Fruit fly (Drosophila melanogaster): ENCODE data around the gene mrn.

mrn gene

DNA sequence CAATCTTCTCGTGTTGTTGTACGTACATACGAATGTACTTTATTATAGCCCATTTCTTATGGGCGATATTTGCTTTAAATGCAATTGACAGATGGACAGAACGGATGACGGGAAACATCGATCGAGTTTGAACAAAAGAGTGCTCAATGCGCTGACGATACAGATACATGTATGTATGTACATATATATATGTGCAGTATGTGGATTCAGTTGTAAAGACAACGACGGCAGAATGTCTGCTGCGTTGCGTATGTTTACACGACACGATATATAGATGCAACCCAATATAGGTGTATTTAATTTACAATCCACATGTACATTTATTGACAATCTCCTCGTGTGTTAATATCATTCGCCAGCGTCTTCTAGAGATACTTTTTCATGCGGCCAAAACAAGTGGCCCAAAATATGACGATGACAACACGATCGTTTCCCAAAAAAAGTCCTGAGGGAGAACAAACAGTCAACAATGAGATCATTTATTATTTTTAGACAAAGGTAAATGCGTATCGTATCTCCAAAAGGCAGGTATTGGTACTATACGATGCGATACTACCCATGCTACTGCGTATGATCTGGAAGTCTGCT, 49.6 kb downstream of the mrn start (continued):
- no peak for TF ChIP-seq CG12659 (GFP tag; optimal IDR thresholded peaks at IDR 0.05)
- peak; percentile 19 for TF ChIP-seq cg (GFP tag; optimal IDR thresholded peaks at IDR 0.05)
- no peak for TF ChIP-seq cato (GFP tag; optimal IDR thresholded peaks at IDR 0.05; ENCODE audit: borderline replicate concordance)
- TF ChIP-seq CG17359 (tag; optimal IDR thresholded peaks at IDR 0.05): peak; percentile 31
- peak; percentile 23 for TF ChIP-seq CG3407 (GFP tag; optimal IDR thresholded peaks at IDR 0.05)
- TF ChIP-seq CG4328 (GFP tag; optimal IDR thresholded peaks at IDR 0.05): peak; percentile 29
- no peak for TF ChIP-seq Vsx1 (GFP tag; optimal IDR thresholded peaks at IDR 0.05)
- TF ChIP-seq Asciz (GFP tag; optimal IDR thresholded peaks at IDR 0.05): peak; percentile 43
- peak; percentile 40 for TF ChIP-seq CG4707 (GFP tag; optimal IDR thresholded peaks at IDR 0.05)
- TF ChIP-seq CG6813 (GFP tag; optimal IDR thresholded peaks at IDR 0.05): peak; percentile 31
- no peak for TF ChIP-seq Six4 (GFP tag; optimal IDR thresholded peaks at IDR 0.05)
- TF ChIP-seq shn (GFP tag; optimal IDR thresholded peaks at IDR 0.05): no peak
- no peak for TF ChIP-seq Adf1 (GFP tag; IDR thresholded peaks at IDR 0.05)
- TF ChIP-seq gfzf (GFP tag; optimal IDR thresholded peaks at IDR 0.05): no peak
- TF ChIP-seq CG4424 (GFP tag; optimal IDR thresholded peaks at IDR 0.05): no peak
- TF ChIP-seq CG6854 (GFP tag; optimal IDR thresholded peaks at IDR 0.05): no peak
- no peak for TF ChIP-seq CG2202 (tag; optimal IDR thresholded peaks at IDR 0.05)
- TF ChIP-seq CG6654 (GFP tag; optimal IDR thresholded peaks at IDR 0.05): no peak
- no peak for TF ChIP-seq zfh2 (GFP tag; optimal IDR thresholded peaks at IDR 0.05)

DNA sequence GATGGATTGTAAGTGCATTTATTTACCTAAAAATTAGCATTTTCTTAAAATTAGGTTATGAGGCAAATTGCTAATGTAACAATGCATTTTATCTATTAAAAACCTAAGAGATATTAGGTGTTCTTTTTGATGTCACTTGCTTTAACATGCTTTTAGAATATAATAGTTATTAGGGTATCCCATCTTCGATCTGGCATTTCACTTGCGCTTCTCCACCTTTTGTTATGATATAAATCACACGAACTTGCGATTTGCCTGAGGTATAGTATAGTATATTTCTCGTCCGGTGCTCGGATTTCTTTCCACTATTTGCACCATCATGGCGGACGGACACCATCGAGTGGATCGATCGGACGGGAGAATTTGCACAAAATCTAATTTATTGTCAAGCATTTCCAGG, 50.3 kb downstream of the mrn start:
- TF ChIP-seq Nf-YC (tag; optimal IDR thresholded peaks at IDR 0.05) (no peak), CG6854 (GFP tag; optimal IDR thresholded peaks at IDR 0.05) (no peak), CG2129 (GFP tag; IDR thresholded peaks at IDR 0.05; ENCODE audit: partially characterized antibody) (no peak), Med (GFP tag) (peak; percentile 66), prd (optimal IDR thresholded peaks at IDR 0.05) (no peak), prd (GFP tag; IDR thresholded peaks at IDR 0.05) (no peak), sisA (GFP tag; IDR thresholded peaks at IDR 0.05) (no peak), CG8924 (tag; optimal IDR thresholded peaks at IDR 0.05) (no peak), CG9817 (tag; optimal IDR thresholded peaks at IDR 0.05) (no peak), CG18764 (GFP tag; optimal IDR thresholded peaks at IDR 0.05) (no peak), ase (GFP tag; IDR thresholded peaks at IDR 0.05) (no peak), HLH54F (GFP tag; optimal IDR thresholded peaks at IDR 0.05) (no peak), CG6254 (GFP tag; optimal IDR thresholded peaks at IDR 0.05) (no peak), ftz-f1 (GFP tag; optimal IDR thresholded peaks at IDR 0.05) (no peak), schlank (tag; optimal IDR thresholded peaks at IDR 0.05) (no peak), Rfx (GFP tag; IDR thresholded peaks at IDR 0.05) (no peak), D19A (tag; optimal IDR thresholded peaks at IDR 0.05) (peak; percentile 58)

dm6 chr3L:15529143-15529542, 51.2 kb downstream of the mrn start, which contains the start of gene obst-H:
obst-H (minus strand) TSS chr3L:15529243.
- peak; percentile 7 for TF ChIP-seq sens (GFP tag)
- TF ChIP-seq HLHmδ (GFP tag; optimal IDR thresholded peaks at IDR 0.05): no peak
- no peak for TF ChIP-seq CG30403 (GFP tag; optimal IDR thresholded peaks at IDR 0.05)

All from whole organism, embryonic.